Worm (Caenorhabditis elegans) whole organism, early embryonic: ENCODE results near the gene lev-9.

ENCODE experiments used
- ama-1 ChIP-seq: fragments of 150-350 bp; optimal IDR thresholded peaks from 2 replicates; lab custom pipeline; 2014
- flt-1 ChIP-seq: fragments of 200-800 bp; sonication (Bioruptor generic); IDR thresholded peaks from 2 replicates; pipeline ENCODE4 v1.3.6; 2022; ENCODE audit warnings: missing genetic modification characterization, missing compliant biosample characterization
- scrt-1 ChIP-seq: fragments of 200-800 bp; sonication (Bioruptor generic); IDR thresholded peaks from 2 replicates; pipeline ENCODE4 v1.3.6; 2022; ENCODE audit warnings: missing genetic modification characterization, missing compliant biosample characterization
- sea-1 ChIP-seq: fragments of 200-800 bp; sonication (Bioruptor generic); conservative IDR thresholded peaks from 2 replicates; pipeline ENCODE4 v1.3.6; 2022; ENCODE audit warnings: missing genetic modification characterization, missing compliant biosample characterization

DNA sequence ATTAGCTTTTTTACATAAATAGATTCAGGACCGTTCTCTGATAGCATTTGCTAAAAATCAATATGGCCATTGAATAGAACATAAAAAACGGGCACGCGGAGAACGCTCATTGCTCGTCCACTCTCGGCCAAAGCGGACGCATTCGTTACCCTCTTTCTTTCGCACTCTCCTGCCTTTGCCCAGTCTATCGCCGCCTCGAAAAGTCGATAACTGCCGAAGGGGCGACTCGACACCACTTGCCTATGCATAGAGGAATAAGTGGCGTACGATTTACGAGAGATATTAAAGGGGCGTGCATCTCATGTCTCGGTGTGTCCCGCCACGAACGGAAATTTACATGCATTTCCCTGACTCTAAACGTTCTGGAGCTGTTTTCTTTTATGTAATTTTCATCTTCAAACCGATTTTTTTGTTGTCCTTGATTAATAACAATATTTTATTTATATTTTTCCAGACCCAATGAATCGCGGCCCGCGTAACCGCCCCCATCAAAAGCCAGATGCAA is 28.3 kb downstream of the lev-9 start, which contains the start of gene W05H9.4:
- no peak for TF ChIP-seq scrt-1 (GFP tag; lab: Robert Waterston, UW)
- TF ChIP-seq ama-1 (lab: Kevin White, UChicago), result no peak
- TF ChIP-seq flt-1 (GFP tag; lab: Robert Waterston, UW), result no peak
- TF ChIP-seq sea-1 (GFP tag; lab: Robert Waterston, UW), result no peak
